Worm (Caenorhabditis elegans) whole organism, young adult: ENCODE results near the gene Y44A6C.2.
A peak's percentile ranks its signal among the peaks of the same experiment; 100 is the strongest.

Source experiments
- F22D6.2 ChIP-seq: sonication (generic microtip); optimal IDR thresholded peaks from 2 replicates; lab custom pipeline; 2016; ENCODE audit warnings: mild to moderate bottlenecking, missing genetic modification characterization, missing compliant biosample characterization
- F39B2.1 ChIP-seq: fragments of 200-800 bp; sonication (Bioruptor generic); IDR thresholded peaks from 2 replicates; pipeline ENCODE4 v1.3.6; 2022; ENCODE audit warnings: missing genetic modification reagents, missing genetic modification characterization, missing compliant biosample characterization
- F55B11.4 ChIP-seq: sonication (generic microtip); optimal IDR thresholded peaks from 2 replicates; lab custom pipeline; 2016; ENCODE audit warnings: missing compliant biosample characterization, missing genetic modification characterization, borderline replicate concordance; ENCODE audit not compliant: insufficient read depth
- F57C9.4 ChIP-seq: sonication (generic microtip); optimal IDR thresholded peaks from 2 replicates; lab custom pipeline; 2017; ENCODE audit warnings: mild to moderate bottlenecking, missing genetic modification characterization, missing compliant biosample characterization
- K12H6.12 ChIP-seq: fragments of 200-800 bp; sonication (Bioruptor generic); optimal IDR thresholded peaks from 2 replicates; lab custom pipeline; 2018; ENCODE audit warnings: mild to moderate bottlenecking, missing genetic modification characterization, missing compliant biosample characterization
- T07F8.4 ChIP-seq: sonication (generic microtip); optimal IDR thresholded peaks from 2 replicates; lab custom pipeline; 2016; ENCODE audit warnings: mild to moderate bottlenecking, missing genetic modification characterization, moderate library complexity, missing compliant biosample characterization
- Y53G8AR.9 ChIP-seq: fragments of 200-800 bp; sonication (Bioruptor generic); conservative IDR thresholded peaks from 2 replicates; pipeline ENCODE4 v1.3.6; 2022; ENCODE audit warnings: missing genetic modification reagents, missing genetic modification characterization, missing compliant biosample characterization
- Y56A3A.18 ChIP-seq: fragments of 200-800 bp; sonication (Bioruptor generic); IDR thresholded peaks from 2 replicates; pipeline ENCODE4 v1.3.6; 2022; ENCODE audit warnings: missing genetic modification reagents, missing genetic modification characterization, missing compliant biosample characterization
- Y95B8A.8 ChIP-seq: fragments of 200-800 bp; sonication (Bioruptor generic); IDR thresholded peaks from 2 replicates; pipeline ENCODE4 v1.3.6; 2022; ENCODE audit warnings: missing genetic modification reagents, missing genetic modification characterization, missing compliant biosample characterization
- akir-1 ChIP-seq: fragments of 200-800 bp; sonication (Bioruptor generic); optimal IDR thresholded peaks from 2 replicates; lab custom pipeline; 2018; ENCODE audit warnings: mild to moderate bottlenecking, missing genetic modification characterization, moderate library complexity, missing compliant biosample characterization
- aptf-3 ChIP-seq: fragments of 200-800 bp; sonication (Bioruptor generic); IDR thresholded peaks from 2 replicates; pipeline ENCODE4 v1.3.6; 2022; ENCODE audit warnings: missing genetic modification characterization, missing compliant biosample characterization
- ceh-27 ChIP-seq: fragments of 200-800 bp; sonication (Bioruptor generic); optimal IDR thresholded peaks from 2 replicates; lab custom pipeline; 2018; ENCODE audit warnings: mild to moderate bottlenecking, missing genetic modification characterization, moderate library complexity, missing compliant biosample characterization
- chd-7 ChIP-seq: sonication (generic microtip); optimal IDR thresholded peaks from 2 replicates; lab custom pipeline; 2016; ENCODE audit warnings: mild to moderate bottlenecking, missing genetic modification characterization, moderate library complexity, missing compliant biosample characterization
- dpff-1 ChIP-seq: sonication (generic microtip); optimal IDR thresholded peaks from 2 replicates; lab custom pipeline; 2017; ENCODE audit warnings: mild to moderate bottlenecking, missing genetic modification characterization, missing compliant biosample characterization
- egl-44 ChIP-seq: fragments of 200-800 bp; sonication (Bioruptor generic); IDR thresholded peaks from 2 replicates; pipeline ENCODE4 v1.3.6; 2022; ENCODE audit warnings: missing genetic modification reagents, missing genetic modification characterization, missing compliant biosample characterization
- ets-4 ChIP-seq: fragments of 200-800 bp; sonication (Bioruptor generic); optimal IDR thresholded peaks from 2 replicates; lab custom pipeline; 2018; ENCODE audit warnings: mild to moderate bottlenecking, missing genetic modification characterization, missing compliant biosample characterization
- him-1 ChIP-seq: sonication (generic microtip); optimal IDR thresholded peaks from 2 replicates; lab custom pipeline; 2016; ENCODE audit warnings: missing genotype, missing genetic modification reagents, missing genetic modification characterization, missing compliant biosample characterization
- hlh-12 ChIP-seq: sonication (generic microtip); optimal IDR thresholded peaks from 2 replicates; lab custom pipeline; 2016; ENCODE audit warnings: missing genetic modification characterization, missing compliant biosample characterization
- hmg-1.2 ChIP-seq: fragments of 200-800 bp; sonication (Bioruptor generic); IDR thresholded peaks from 2 replicates; pipeline ENCODE4 v1.3.6; 2022; ENCODE audit warnings: missing genetic modification reagents, missing genetic modification characterization, missing compliant biosample characterization
- hsf-1 ChIP-seq: fragments of 200-800 bp; sonication (Bioruptor generic); IDR thresholded peaks from 2 replicates; pipeline ENCODE4 v1.3.6; 2022; ENCODE audit warnings: missing genetic modification reagents, missing genetic modification characterization, missing compliant biosample characterization
- let-607 ChIP-seq, 2 experiments: fragments of 200-800 bp in 1 of 2; sonication (Bioruptor generic) in 1 of 2; sonication (generic microtip) in 1 of 2; optimal IDR thresholded peaks; 2 replicates each; lab custom pipeline; 2016 to 2018; ENCODE audit warnings: mild to moderate bottlenecking in 2 of 2, missing compliant biosample characterization in 2 of 2, missing genetic modification characterization in 2 of 2, moderate library complexity in 2 of 2, missing genotype in 1 of 2
- lin-26 ChIP-seq: fragments of 200-800 bp; sonication (Bioruptor generic); IDR thresholded peaks from 2 replicates; pipeline ENCODE4 v1.3.6; 2022; ENCODE audit warnings: missing genetic modification reagents, missing genetic modification characterization, missing compliant biosample characterization
- lsy-27 ChIP-seq: sonication (generic microtip); optimal IDR thresholded peaks from 2 replicates; lab custom pipeline; 2017; ENCODE audit warnings: missing genetic modification characterization, mild to moderate bottlenecking, missing compliant biosample characterization, antibody characterized with exemption, missing genotype, borderline replicate concordance; ENCODE audit not compliant: insufficient read depth
- madf-10 ChIP-seq: sonication (generic microtip); optimal IDR thresholded peaks from 2 replicates; lab custom pipeline; 2016; ENCODE audit warnings: mild to moderate bottlenecking, missing genetic modification characterization, missing compliant biosample characterization
- madf-6 ChIP-seq: fragments of 200-800 bp; sonication (Bioruptor generic); IDR thresholded peaks from 2 replicates; pipeline ENCODE4 v1.3.6; 2022; ENCODE audit warnings: missing genetic modification reagents, missing genetic modification characterization, missing compliant biosample characterization
- mel-28 ChIP-seq: sonication (generic microtip); optimal IDR thresholded peaks from 2 replicates; lab custom pipeline; 2016; ENCODE audit warnings: borderline replicate concordance, mild to moderate bottlenecking, missing genetic modification characterization, missing compliant biosample characterization
- mxl-1 ChIP-seq: sonication (generic microtip); optimal IDR thresholded peaks from 2 replicates; lab custom pipeline; 2016; ENCODE audit warnings: missing genetic modification characterization, missing compliant biosample characterization
- nhr-120 ChIP-seq: fragments of 200-800 bp; sonication (Bioruptor generic); IDR thresholded peaks from 2 replicates; pipeline ENCODE4 v1.3.6; 2022; ENCODE audit warnings: missing genetic modification characterization, missing compliant biosample characterization
- nhr-179 ChIP-seq: sonication (generic microtip); optimal IDR thresholded peaks from 2 replicates; lab custom pipeline; 2016; ENCODE audit warnings: mild to moderate bottlenecking, missing genetic modification characterization, missing compliant biosample characterization
- nhr-80 ChIP-seq: sonication (generic microtip); optimal IDR thresholded peaks from 2 replicates; lab custom pipeline; 2016; ENCODE audit warnings: missing genetic modification characterization, missing compliant biosample characterization
- pbrm-1 ChIP-seq: fragments of 200-800 bp; sonication (Bioruptor generic); IDR thresholded peaks from 2 replicates; pipeline ENCODE4 v1.3.6; 2022; ENCODE audit warnings: missing genetic modification reagents, missing genetic modification characterization, missing compliant biosample characterization
- sdz-38 ChIP-seq: sonication (generic microtip); optimal IDR thresholded peaks from 2 replicates; lab custom pipeline; 2016; ENCODE audit warnings: missing genotype, missing genetic modification characterization, missing compliant biosample characterization
- snpc-3.4 ChIP-seq: sonication (generic microtip); optimal IDR thresholded peaks from 2 replicates; lab custom pipeline; 2017; ENCODE audit warnings: missing genetic modification characterization, mild to moderate bottlenecking, missing compliant biosample characterization, antibody characterized with exemption, moderate library complexity, missing genotype, missing genetic modification reagents
- snpc-4 ChIP-seq, 5 experiments: fragments of 150-350 bp in 1 of 5; sonication (generic microtip) in 4 of 5; optimal IDR thresholded peaks; 2 replicates each; lab custom pipeline; 2014 to 2018; ENCODE audit warnings: missing genetic modification characterization in 5 of 5, missing biosample characterization in 3 of 5, antibody characterized with exemption in 2 of 5, mild to moderate bottlenecking in 2 of 5, missing compliant biosample characterization in 2 of 5, missing genotype in 2 of 5, moderate library complexity in 2 of 5, missing genetic modification reagents in 1 of 5
- somi-1 ChIP-seq: fragments of 200-800 bp; sonication (Bioruptor generic); optimal IDR thresholded peaks from 2 replicates; lab custom pipeline; 2018; ENCODE audit warnings: mild to moderate bottlenecking, missing genetic modification characterization, missing compliant biosample characterization
- tbx-9 ChIP-seq: sonication (generic microtip); optimal IDR thresholded peaks from 2 replicates; lab custom pipeline; 2016; ENCODE audit warnings: borderline replicate concordance, missing genetic modification characterization, inconsistent platforms, missing compliant biosample characterization
- tlf-1 ChIP-seq: fragments of 200-800 bp; sonication (Bioruptor generic); optimal IDR thresholded peaks from 2 replicates; lab custom pipeline; 2018; ENCODE audit warnings: mild to moderate bottlenecking, missing genetic modification characterization, missing compliant biosample characterization
- unc-130 ChIP-seq: sonication (generic microtip); optimal IDR thresholded peaks from 2 replicates; lab custom pipeline; 2016; ENCODE audit warnings: missing genetic modification reagents, missing genetic modification characterization, missing compliant biosample characterization
- unc-62 ChIP-seq: fragments of 150-350 bp; optimal IDR thresholded peaks from 2 replicates; lab custom pipeline; 2014; ENCODE audit warnings: missing biosample characterization, missing genetic modification reagents, missing genetic modification characterization
- xnd-1 ChIP-seq: sonication (generic microtip); optimal IDR thresholded peaks from 2 replicates; lab custom pipeline; 2016; ENCODE audit warnings: missing genotype, missing genetic modification reagents, missing genetic modification characterization, missing compliant biosample characterization
- zfh-2 ChIP-seq: fragments of 200-800 bp; sonication (Bioruptor generic); conservative IDR thresholded peaks from 2 replicates; pipeline ENCODE4 v1.3.6; 2022; ENCODE audit warnings: missing genetic modification reagents, missing genetic modification characterization, missing compliant biosample characterization
- ztf-18 ChIP-seq: sonication (generic microtip); optimal IDR thresholded peaks from 2 replicates; lab custom pipeline; 2016; ENCODE audit warnings: missing genotype, mild to moderate bottlenecking, missing genetic modification characterization, missing compliant biosample characterization
- ztf-25 ChIP-seq: fragments of 200-800 bp; sonication (Bioruptor generic); IDR thresholded peaks from 2 replicates; pipeline ENCODE4 v1.3.6; 2022; ENCODE audit warnings: missing genetic modification reagents, missing genetic modification characterization, missing compliant biosample characterization
- ztf-26 ChIP-seq: sonication (generic microtip); optimal IDR thresholded peaks from 2 replicates; lab custom pipeline; 2017; ENCODE audit warnings: missing genetic modification characterization, missing compliant biosample characterization
- ztf-28 ChIP-seq: fragments of 200-800 bp; sonication (Bioruptor generic); IDR thresholded peaks from 2 replicates; pipeline ENCODE4 v1.3.6; 2022; ENCODE audit warnings: missing genetic modification reagents, missing genetic modification characterization, missing compliant biosample characterization
- ztf-3 ChIP-seq: fragments of 200-800 bp; sonication (Bioruptor generic); optimal IDR thresholded peaks from 2 replicates; lab custom pipeline; 2018; ENCODE audit warnings: mild to moderate bottlenecking, missing genetic modification characterization, missing compliant biosample characterization

The Y44A6C.2 gene

DNA sequence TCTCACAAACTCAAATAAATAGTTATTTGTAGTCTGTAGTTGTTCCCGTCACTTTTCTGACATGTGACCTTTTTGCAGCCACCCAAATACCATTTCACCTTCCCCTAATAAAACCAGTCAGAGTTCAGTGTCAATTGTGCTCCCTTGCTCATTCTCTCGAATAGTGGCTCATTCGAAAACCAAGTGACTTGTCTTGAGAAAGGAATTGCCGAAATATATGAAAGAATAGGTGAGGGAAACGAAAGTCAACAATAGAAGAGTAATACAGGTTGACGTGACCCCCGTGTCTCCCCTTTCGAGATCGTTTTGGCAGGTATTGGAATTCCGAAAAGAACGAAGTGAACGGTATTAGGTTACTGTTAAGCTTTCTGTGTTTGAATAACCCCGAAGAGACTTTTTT, 41.2 kb downstream of the Y44A6C.2 start:
- TF ChIP-seq hsf-1 (GFP tag; lab: Robert Waterston, UW) (no peak), ceh-27 (GFP tag; lab: Kevin White, UChicago) (no peak), xnd-1 (tag; lab: Kevin White, UChicago) (no peak), hlh-12 (tag; lab: Kevin White, UChicago) (no peak), Y53G8AR.9 (GFP tag; lab: Robert Waterston, UW) (no peak), akir-1 (GFP tag; lab: Kevin White, UChicago) (no peak), T07F8.4 (no peak), mel-28 (tag; lab: Kevin White, UChicago) (no peak), ets-4 (no peak), F22D6.2 (tag; lab: Kevin White, UChicago) (no peak)
- TF ChIP-seq, all 124 proteins: peak for 0

DNA sequence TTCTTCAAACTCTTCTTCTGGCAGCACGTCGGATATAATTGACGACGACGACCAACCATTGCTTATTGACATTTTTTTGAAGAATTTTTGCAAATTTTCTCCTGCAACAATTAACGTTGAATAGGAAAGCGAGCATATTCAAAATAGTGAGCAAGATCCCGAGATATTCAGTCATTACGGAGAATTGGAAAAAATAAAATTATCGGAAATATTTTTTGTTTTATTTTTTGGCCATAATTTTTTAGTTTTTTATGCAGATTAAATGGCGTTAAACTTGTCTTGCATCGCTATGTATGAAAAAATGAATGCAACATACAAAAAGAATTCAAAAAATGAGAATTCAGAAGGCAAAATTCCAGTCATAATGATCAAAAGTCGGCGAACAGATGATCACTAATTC, 48.0 kb downstream of the Y44A6C.2 start, which contains the start of gene elp-1:
TSS of gene elp-1 (minus strand) at position 101 of the 400 bp plus-strand sequence.
- TF ChIP-seq him-1 (tag; lab: Kevin White, UChicago) = no peak
- no peak for TF ChIP-seq F55B11.4 (tag; lab: Kevin White, UChicago)
- no peak for TF ChIP-seq F39B2.1 (GFP tag; lab: Robert Waterston, UW)
- TF ChIP-seq lin-26 (GFP tag; lab: Robert Waterston, UW) = no peak
- no peak for TF ChIP-seq ztf-3 (GFP tag; lab: Kevin White, UChicago)
- no peak for TF ChIP-seq Y95B8A.8 (GFP tag; lab: Robert Waterston, UW)
- no peak for TF ChIP-seq ztf-25 (GFP tag; lab: Robert Waterston, UW)
- TF ChIP-seq hmg-1.2 = no peak
- no peak for TF ChIP-seq chd-7
- TF ChIP-seq madf-6 = no peak
- TF ChIP-seq dpff-1 (tag; lab: Kevin White, UChicago) = no peak
- no peak for TF ChIP-seq ztf-28 (GFP tag; lab: Robert Waterston, UW)
- TF ChIP-seq unc-130 (GFP tag; lab: Kevin White, UChicago) = no peak
- no peak for TF ChIP-seq zfh-2 (GFP tag; lab: Robert Waterston, UW)
- TF ChIP-seq F57C9.4 = no peak
- no peak for TF ChIP-seq pbrm-1
- TF ChIP-seq Y56A3A.18 (GFP tag; lab: Robert Waterston, UW) = no peak
- no peak for TF ChIP-seq Y53G8AR.9 (GFP tag; lab: Robert Waterston, UW)
- TF ChIP-seq sdz-38 (tag; lab: Kevin White, UChicago) = no peak

DNA sequence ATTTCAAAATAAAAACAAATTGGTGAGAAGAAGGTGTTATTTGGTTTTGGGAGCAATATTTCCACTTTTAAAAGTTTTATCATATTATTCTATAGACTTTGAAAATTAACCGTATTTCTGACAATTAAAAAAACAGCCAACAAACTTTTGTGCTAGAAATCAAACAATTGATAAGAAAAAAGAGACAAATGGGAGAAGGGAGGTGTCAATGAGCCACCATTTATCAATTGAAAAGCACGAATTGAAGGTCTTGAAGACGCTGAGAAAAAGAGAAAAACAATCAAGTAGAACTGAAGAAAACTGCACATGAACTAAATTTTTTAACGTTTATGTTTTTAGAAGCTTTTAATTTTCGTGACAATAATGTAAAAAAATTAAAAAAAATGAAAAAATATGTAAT, 48.8 kb downstream of the Y44A6C.2 start:
- no peak for TF ChIP-seq aptf-3
- TF ChIP-seq egl-44 = no peak
- peak; percentile 30 for TF ChIP-seq madf-10
- TF ChIP-seq pbrm-1 = no peak
- TF ChIP-seq nhr-179 = no peak
- TF ChIP-seq mxl-1 (tag; lab: Kevin White, UChicago) = no peak
- no peak for TF ChIP-seq snpc-4 (GFP tag; optimal IDR thresholded peaks at IDR 0.05; lab: Kevin White, UChicago)
- no peak for TF ChIP-seq snpc-4 (tag; optimal IDR thresholded peaks at IDR 0.05; lab: Kevin White, UChicago)
- TF ChIP-seq let-607 (tag; optimal IDR thresholded peaks at IDR 0.05; lab: Kevin White, UChicago) = peak in 1 of 2 experiments; percentile 4
- TF ChIP-seq lsy-27 (tag; lab: Kevin White, UChicago) = no peak
- TF ChIP-seq nhr-80 (tag; lab: Kevin White, UChicago) = peak; percentile 78
- no peak for TF ChIP-seq somi-1 (GFP tag; lab: Kevin White, UChicago)
- no peak for TF ChIP-seq tbx-9 (tag; lab: Kevin White, UChicago)
- TF ChIP-seq snpc-3.4 (tag; lab: Kevin White, UChicago) = no peak
- TF ChIP-seq tlf-1 = no peak
- no peak for TF ChIP-seq ztf-26
- no peak for TF ChIP-seq F55B11.4 (tag; lab: Kevin White, UChicago)
- TF ChIP-seq K12H6.12 = no peak
- no peak for TF ChIP-seq nhr-120 (GFP tag; lab: Robert Waterston, UW)
- no peak for TF ChIP-seq unc-62 (GFP tag; lab: Kevin White, UChicago)
- TF ChIP-seq ztf-18 (tag; lab: Kevin White, UChicago) = no peak
